Worm (Caenorhabditis elegans) whole organism, L2 larva: ENCODE results near the gene F22F7.11.

Source experiments
- alr-1 ChIP-seq: fragments of 150-350 bp; optimal IDR thresholded peaks from 2 replicates; lab custom pipeline; 2014; ENCODE audit warnings: missing biosample characterization, missing genetic modification characterization
- aly-2 ChIP-seq: fragments of 150-350 bp; optimal IDR thresholded peaks from 2 replicates; lab custom pipeline; 2014; ENCODE audit warnings: missing biosample characterization, missing genetic modification characterization
- ama-1 ChIP-seq: fragments of 150-350 bp; optimal IDR thresholded peaks from 2 replicates; lab custom pipeline; 2018; ENCODE audit warnings: inconsistent platforms
- crh-2 ChIP-seq: sonication (generic microtip); optimal IDR thresholded peaks from 2 replicates; lab custom pipeline; 2017; ENCODE audit warnings: missing biosample characterization, missing genetic modification characterization
- egl-27 ChIP-seq: sonication (generic microtip); optimal IDR thresholded peaks from 3 replicates; lab custom pipeline; 2017; ENCODE audit warnings: missing biosample characterization, missing genetic modification reagents, missing genetic modification characterization
- nhr-11 ChIP-seq: fragments of 150-350 bp; optimal IDR thresholded peaks from 2 replicates; lab custom pipeline; 2014; ENCODE audit warnings: missing biosample characterization, missing genetic modification characterization
- nhr-129 ChIP-seq: fragments of 150-350 bp; optimal IDR thresholded peaks from 2 replicates; lab custom pipeline; 2014; ENCODE audit warnings: missing biosample characterization, missing genetic modification characterization
- unc-39 ChIP-seq: fragments of 150-350 bp; optimal IDR thresholded peaks from 2 replicates; lab custom pipeline; 2014; ENCODE audit warnings: missing biosample characterization, missing genetic modification characterization
- ztf-11 ChIP-seq: sonication (generic microtip); optimal IDR thresholded peaks from 2 replicates; lab custom pipeline; 2017; ENCODE audit warnings: missing biosample characterization, missing genetic modification characterization

ce11 chrV:2083869-2084268 is 35.8 kb upstream of the F22F7.11 start:
- no peak for TF ChIP-seq crh-2 (tag; lab: Kevin White, UChicago)
- no peak for TF ChIP-seq nhr-129
- TF ChIP-seq nhr-11: no peak
- no peak for TF ChIP-seq egl-27
- TF ChIP-seq alr-1: no peak
- no peak for TF ChIP-seq unc-39 (tag; lab: Kevin White, UChicago)
- no peak for TF ChIP-seq ama-1 (lab: Kevin White, UChicago)
- no peak for TF ChIP-seq aly-2 (tag; lab: Kevin White, UChicago)
- no peak for TF ChIP-seq ztf-11
